Worm (Caenorhabditis elegans) whole organism, L1 larva: Measurements from ENCODE around the gene Y97E10AR.6.

Experiments
- grh-1 ChIP-seq: fragments of 200-800 bp; sonication (Bioruptor generic); IDR thresholded peaks from 2 replicates; pipeline ENCODE4 v1.3.6; 2022; ENCODE audit warnings: missing genetic modification reagents, missing genetic modification characterization, missing compliant biosample characterization
- lin-15B ChIP-seq: fragments of 150-350 bp; sonication (generic microtip); optimal IDR thresholded peaks from 3 replicates; lab custom pipeline; 2014; ENCODE audit warnings: missing biosample characterization, missing genetic modification characterization
- nhr-12 ChIP-seq: sonication (generic microtip); optimal IDR thresholded peaks from 2 replicates; lab custom pipeline; 2017; ENCODE audit warnings: missing biosample characterization, missing genetic modification characterization
- nhr-237 ChIP-seq: fragments of 150-350 bp; optimal IDR thresholded peaks from 2 replicates; lab custom pipeline; 2014; ENCODE audit warnings: missing biosample characterization, missing genetic modification characterization
- nhr-76 ChIP-seq: sonication (generic microtip); optimal IDR thresholded peaks from 2 replicates; lab custom pipeline; 2017; ENCODE audit warnings: missing biosample characterization, missing genetic modification characterization
- nhr-77 ChIP-seq: fragments of 150-350 bp; optimal IDR thresholded peaks from 2 replicates; lab custom pipeline; 2014; ENCODE audit warnings: missing biosample characterization, missing genetic modification characterization

DNA sequence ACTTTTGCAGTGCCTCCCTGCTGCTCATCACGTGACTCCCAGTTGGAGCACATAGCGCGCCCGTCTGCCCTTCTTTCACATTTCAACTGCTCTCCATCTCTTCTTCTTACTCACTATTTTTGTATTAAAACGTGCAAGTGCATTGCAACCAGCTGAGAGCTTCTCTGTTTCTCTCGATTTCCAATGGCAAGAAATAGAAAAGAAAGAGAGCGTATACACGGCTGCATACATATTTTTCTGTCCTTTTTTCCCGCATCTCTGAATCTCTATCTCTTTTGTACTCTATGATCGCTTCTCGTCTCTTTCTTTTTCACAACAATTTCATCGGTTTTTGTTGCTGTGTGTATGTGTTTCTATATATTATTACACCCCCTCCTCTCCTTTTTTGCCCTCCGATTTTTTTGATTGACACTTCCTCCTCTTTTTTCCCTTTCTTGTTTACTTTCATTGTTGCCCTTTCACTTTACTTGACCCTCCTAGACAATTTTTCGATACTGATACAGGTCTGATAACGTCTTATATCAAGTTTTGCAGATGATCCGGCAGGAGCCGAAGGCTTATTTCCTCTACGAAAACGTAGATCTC lies 12.7 kb downstream of the Y97E10AR.6 start, which contains the start of gene Y97E10AR.1:
- TF ChIP-seq nhr-237 (tag; lab: Kevin White, UChicago), result no peak
- peak; percentile 13 for TF ChIP-seq lin-15B (tag; lab: Kevin White, UChicago)
- no peak for TF ChIP-seq nhr-76 (tag; lab: Kevin White, UChicago)
- TF ChIP-seq nhr-12 (tag; lab: Kevin White, UChicago), result no peak
- TF ChIP-seq grh-1 (GFP tag; lab: Robert Waterston, UW), result no peak
- TF ChIP-seq nhr-77, result peak; percentile 77
